Fruit fly (Drosophila melanogaster) Kc167 (cell line): ENCODE results near the gene Eig71Ee.

Source experiments
- Myc ChIP-seq: fragments of >200 bp; optimal IDR thresholded peaks from 2 replicates; lab custom pipeline; 2017; ENCODE audit warnings: missing external identifiers
- Sin3A ChIP-seq: fragments of >200 bp; optimal IDR thresholded peaks from 2 replicates; lab custom pipeline; 2018; ENCODE audit warnings: missing external identifiers
- h ChIP-seq: fragments of >200 bp; optimal IDR thresholded peaks from 3 replicates; lab custom pipeline; 2018; ENCODE audit warnings: missing external identifiers
- insv ChIP-seq: fragments of >200 bp; optimal IDR thresholded peaks from 3 replicates; lab custom pipeline; 2018; ENCODE audit warnings: missing external identifiers
- psq ChIP-seq: fragments of >200 bp; optimal IDR thresholded peaks from 2 replicates; lab custom pipeline; 2017; ENCODE audit warnings: missing external identifiers
- ttk ChIP-seq: sonication (Bioruptor generic); optimal IDR thresholded peaks from 2 replicates; lab custom pipeline; 2017; ENCODE audit warnings: missing external identifiers

Gene Eig71Ee

dm6 chr3L:15655910-15656309 is at the start of gene Eig71Ee:
Gene Eig71Ee (minus strand): TSS chr3L:15656010.
- TF ChIP-seq Myc (lab: Kevin White, UChicago) (no peak), Sin3A (lab: Kevin White, UChicago) (no peak)

- no peak for TF ChIP-seq Sin3A (lab: Kevin White, UChicago)
- TF ChIP-seq h (lab: Kevin White, UChicago) = no peak
- no peak for TF ChIP-seq Myc (lab: Kevin White, UChicago)
- no peak for TF ChIP-seq insv
- no peak for TF ChIP-seq ttk (lab: Kevin White, UChicago)
- TF ChIP-seq psq (lab: Kevin White, UChicago) = no peak
Observed at dm6 chr3L:15704250-15704985, 48.6 kb upstream of the Eig71Ee start.

- no peak for TF ChIP-seq Myc (lab: Kevin White, UChicago)
- no peak for TF ChIP-seq insv
- no peak for TF ChIP-seq h (lab: Kevin White, UChicago)
- no peak for TF ChIP-seq Sin3A (lab: Kevin White, UChicago)
Observed at dm6 chr3L:15703330-15704119, 47.7 kb upstream of the Eig71Ee start.

- TF ChIP-seq h (lab: Kevin White, UChicago) = no peak
- TF ChIP-seq Myc (lab: Kevin White, UChicago) = no peak
- no peak for TF ChIP-seq insv
- no peak for TF ChIP-seq Sin3A (lab: Kevin White, UChicago)
Observed at dm6 chr3L:15702191-15702590, 46.4 kb upstream of the Eig71Ee start.

dm6 chr3L:15700338-15700966 is 44.6 kb upstream of the Eig71Ee start:
- no peak for TF ChIP-seq insv
- no peak for TF ChIP-seq psq (lab: Kevin White, UChicago)
- TF ChIP-seq Sin3A (lab: Kevin White, UChicago) = no peak
- no peak for TF ChIP-seq h (lab: Kevin White, UChicago)
- TF ChIP-seq ttk (lab: Kevin White, UChicago) = no peak
- no peak for TF ChIP-seq Myc (lab: Kevin White, UChicago)

dm6 chr3L:15699626-15700337 is 44.0 kb upstream of the Eig71Ee start, which contains the start of gene comm2:
Gene comm2 (minus strand): TSS chr3L:15699850.
- TF ChIP-seq Sin3A (lab: Kevin White, UChicago) (no peak), h (lab: Kevin White, UChicago) (no peak), ttk (lab: Kevin White, UChicago) (no peak), Myc (lab: Kevin White, UChicago) (no peak), insv (no peak), psq (lab: Kevin White, UChicago) (no peak)

dm6 chr3L:15697916-15698315 is 42.1 kb upstream of the Eig71Ee start:
- TF ChIP-seq Sin3A (lab: Kevin White, UChicago) (no peak), psq (lab: Kevin White, UChicago) (no peak), h (lab: Kevin White, UChicago) (no peak), Myc (lab: Kevin White, UChicago) (no peak), ttk (lab: Kevin White, UChicago) (no peak), insv (no peak)

dm6 chr3L:15695195-15695594 is 39.4 kb upstream of the Eig71Ee start:
- TF ChIP-seq ttk (lab: Kevin White, UChicago) = no peak
- TF ChIP-seq Myc (lab: Kevin White, UChicago) = no peak
- TF ChIP-seq psq (lab: Kevin White, UChicago) = no peak
- no peak for TF ChIP-seq Sin3A (lab: Kevin White, UChicago)
- TF ChIP-seq h (lab: Kevin White, UChicago) = no peak
- TF ChIP-seq insv = no peak

dm6 chr3L:15694406-15694805 is 38.6 kb upstream of the Eig71Ee start:
- TF ChIP-seq ttk (lab: Kevin White, UChicago) (no peak), Myc (lab: Kevin White, UChicago) (no peak), psq (lab: Kevin White, UChicago) (no peak), Sin3A (lab: Kevin White, UChicago) (no peak), h (lab: Kevin White, UChicago) (no peak), insv (no peak)

dm6 chr3L:15692794-15693532 is 37.2 kb upstream of the Eig71Ee start:
- TF ChIP-seq psq (lab: Kevin White, UChicago) (no peak), ttk (lab: Kevin White, UChicago) (no peak), Sin3A (lab: Kevin White, UChicago) (no peak)

- TF ChIP-seq psq (lab: Kevin White, UChicago) (no peak), Myc (lab: Kevin White, UChicago) (no peak), h (lab: Kevin White, UChicago) (no peak), Sin3A (lab: Kevin White, UChicago) (no peak), insv (no peak), ttk (lab: Kevin White, UChicago) (no peak)
Observed at dm6 chr3L:15692388-15692787, 36.6 kb upstream of the Eig71Ee start.
